Fruit fly (Drosophila melanogaster) whole organism: ENCODE data around the gene Setx.

ENCODE experiments used
- CG8478 ChIP-seq: fragments of >200 bp; optimal IDR thresholded peaks from 2 replicates; lab custom pipeline; 2018; ENCODE audit warnings: inconsistent platforms
- Dll ChIP-seq: fragments of >200 bp; optimal IDR thresholded peaks from 2 replicates; lab custom pipeline; 2017
- pan ChIP-seq: fragments of >200 bp; optimal IDR thresholded peaks from 2 replicates; lab custom pipeline; 2017

DNA sequence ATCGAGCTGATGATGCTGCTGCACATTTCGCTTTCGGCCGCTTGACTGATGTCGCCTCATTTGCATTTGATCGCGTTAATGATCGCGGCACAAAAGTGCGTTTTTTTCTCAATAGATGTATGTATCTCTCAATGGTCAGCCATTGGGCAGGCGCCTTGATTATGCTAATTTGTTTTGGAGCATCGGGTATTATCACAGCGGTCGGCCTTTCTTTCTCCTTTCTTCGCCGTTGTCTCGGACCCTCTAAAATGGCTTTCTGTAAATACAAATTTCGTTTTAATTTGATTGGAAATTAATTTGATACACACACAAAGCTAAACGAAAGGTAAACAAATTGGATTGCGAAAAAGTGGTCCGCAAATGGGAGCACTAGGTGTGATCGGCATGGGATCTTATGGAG is 18.0 kb upstream of the Setx start:
- TF ChIP-seq pan (no peak), CG8478 (lab: Kevin White, UChicago) (no peak), Dll (lab: Kevin White, UChicago) (no peak)
